Worm (Caenorhabditis elegans): ENCODE results near the gene F36A4.5.

F36A4.5 gene

DNA sequence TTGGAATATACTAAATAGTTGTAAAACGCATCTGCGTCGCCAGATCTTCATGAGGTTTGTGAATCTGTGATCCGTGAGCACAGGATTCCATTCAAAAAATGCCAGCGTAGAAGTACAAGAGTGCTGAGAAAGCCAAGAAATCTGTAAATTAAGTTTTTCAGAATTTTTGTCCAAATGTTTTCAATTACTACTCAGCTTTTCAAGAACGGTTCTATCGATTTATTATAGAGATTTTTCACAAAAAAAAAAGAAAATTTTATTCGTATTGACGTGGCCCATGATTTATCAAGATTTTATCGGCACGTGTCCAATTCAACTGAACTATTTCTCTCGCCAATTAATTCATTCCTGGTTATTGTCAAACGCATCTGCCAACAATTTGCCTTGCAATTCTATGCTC is 4.0 kb downstream of the F36A4.5 start, which contains the start of gene F36A4.3:
Gene F36A4.3, plus strand, starts transcription at position 301 of the 400 bp plus-strand sequence.
- TF ChIP-seq unc-39 (tag; optimal IDR thresholded peaks at IDR 0.05), result no peak
- TF ChIP-seq nhr-6 (tag; optimal IDR thresholded peaks at IDR 0.05), result no peak
- no peak for TF ChIP-seq lin-11 (tag; optimal IDR thresholded peaks at IDR 0.05)
- no peak for TF ChIP-seq ama-1 (optimal IDR thresholded peaks at IDR 0.05)
- TF ChIP-seq C34F6.9 (tag; optimal IDR thresholded peaks at IDR 0.05), result no peak
- no peak for TF ChIP-seq mbf-1 (tag; optimal IDR thresholded peaks at IDR 0.05)
- TF ChIP-seq skn-1 (tag; optimal IDR thresholded peaks at IDR 0.05), result no peak
- TF ChIP-seq snpc-4 (tag; optimal IDR thresholded peaks at IDR 0.05), result no peak
- no peak for TF ChIP-seq nhr-11 (tag; optimal IDR thresholded peaks at IDR 0.05)
- TF ChIP-seq peb-1 (tag; optimal IDR thresholded peaks at IDR 0.05), result no peak
- TF ChIP-seq lsy-2 (tag; optimal IDR thresholded peaks at IDR 0.05), result no peak
- TF ChIP-seq aly-2 (tag; optimal IDR thresholded peaks at IDR 0.05), result no peak
- no peak for TF ChIP-seq elt-3 (tag; optimal IDR thresholded peaks at IDR 0.05)
- no peak for TF ChIP-seq lin-13 (GFP tag; optimal IDR thresholded peaks at IDR 0.05)
- TF ChIP-seq sem-4 (tag; optimal IDR thresholded peaks at IDR 0.05), result no peak
- TF ChIP-seq nhr-25 (tag; optimal IDR thresholded peaks at IDR 0.05), result no peak

DNA sequence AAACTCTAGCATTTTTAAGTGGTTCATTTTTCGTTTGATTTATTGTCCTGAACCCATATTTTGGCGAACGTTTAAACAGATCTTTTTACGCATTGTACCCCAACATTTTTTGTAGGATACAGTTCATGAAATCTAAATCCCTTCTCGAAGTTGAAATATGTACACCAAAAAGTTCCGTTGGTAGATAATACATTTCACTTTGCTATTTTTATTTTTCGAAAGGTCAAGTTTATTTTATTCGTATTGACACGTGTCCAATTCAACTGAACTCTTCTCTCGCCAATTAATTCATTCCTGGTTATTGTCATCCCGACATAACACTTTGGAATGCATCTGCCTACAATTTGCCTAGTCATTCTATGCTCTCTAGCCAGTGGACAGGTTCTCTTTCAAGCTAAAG is 5.6 kb downstream of the F36A4.5 start, which contains the start of gene F36A4.2:
Gene F36A4.2, plus strand, starts transcription at position 301 of the 400 bp plus-strand sequence.
- TF ChIP-seq zag-1 (tag; optimal IDR thresholded peaks at IDR 0.05) (no peak), nhr-23 (tag; optimal IDR thresholded peaks at IDR 0.05) (no peak), ztf-11 (tag; optimal IDR thresholded peaks at IDR 0.05) (no peak), nhr-129 (tag; optimal IDR thresholded peaks at IDR 0.05) (no peak), mdl-1 (tag; optimal IDR thresholded peaks at IDR 0.05) (no peak), lin-39 (tag; optimal IDR thresholded peaks at IDR 0.05) (no peak), nhr-10 (tag; optimal IDR thresholded peaks at IDR 0.05) (no peak), lin-13 (GFP tag; optimal IDR thresholded peaks at IDR 0.05) (no peak), dmd-4 (tag; optimal IDR thresholded peaks at IDR 0.05) (no peak), F13H6.1 (tag; optimal IDR thresholded peaks at IDR 0.05) (no peak), aly-2 (tag; optimal IDR thresholded peaks at IDR 0.05) (no peak), fos-1 (tag; optimal IDR thresholded peaks at IDR 0.05) (no peak), nhr-12 (tag; optimal IDR thresholded peaks at IDR 0.05) (no peak), nhr-77 (tag; optimal IDR thresholded peaks at IDR 0.05) (no peak), unc-62 (GFP tag; optimal IDR thresholded peaks at IDR 0.05) (no peak), C34F6.9 (tag; optimal IDR thresholded peaks at IDR 0.05) (no peak), elt-3 (tag; optimal IDR thresholded peaks at IDR 0.05) (no peak), Y55F3AM.14 (GFP tag; optimal IDR thresholded peaks at IDR 0.05) (no peak), egl-27 (tag; optimal IDR thresholded peaks at IDR 0.05) (no peak)

DNA sequence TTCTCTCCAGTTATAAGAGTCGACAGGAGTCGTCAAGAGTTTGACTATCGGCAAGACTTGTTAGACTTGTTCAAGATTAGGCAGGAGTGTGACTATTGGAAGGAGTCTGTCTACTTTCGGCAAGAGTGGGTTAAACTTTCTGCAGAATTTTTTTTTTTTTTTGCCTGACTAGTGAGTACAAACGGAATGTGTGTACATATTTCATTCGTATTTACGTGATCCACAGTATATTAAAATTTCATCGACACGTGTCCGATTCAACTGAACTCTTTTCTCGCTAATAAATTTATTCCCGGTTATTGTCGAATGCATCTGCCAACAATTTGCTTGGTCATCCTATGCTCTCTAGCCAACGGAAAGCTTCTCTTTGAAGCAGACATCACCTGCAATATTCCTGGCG is 6.8 kb downstream of the F36A4.5 start, which contains the start of gene F36A4.1:
Gene F36A4.1, plus strand, starts transcription at position 301 of the 400 bp plus-strand sequence.
- TF ChIP-seq egl-27 (tag; optimal IDR thresholded peaks at IDR 0.05) (no peak), dmd-4 (tag; optimal IDR thresholded peaks at IDR 0.05) (no peak), mab-5 (tag; optimal IDR thresholded peaks at IDR 0.05) (no peak), crh-2 (tag; optimal IDR thresholded peaks at IDR 0.05) (no peak), ceh-16 (tag; optimal IDR thresholded peaks at IDR 0.05) (no peak), lin-11 (tag; optimal IDR thresholded peaks at IDR 0.05) (no peak), nhr-129 (tag; optimal IDR thresholded peaks at IDR 0.05) (no peak), C34F6.9 (tag; optimal IDR thresholded peaks at IDR 0.05) (no peak), lin-39 (tag; optimal IDR thresholded peaks at IDR 0.05) (no peak), zag-1 (tag; optimal IDR thresholded peaks at IDR 0.05) (no peak), aly-2 (tag; optimal IDR thresholded peaks at IDR 0.05) (no peak), gmeb-1 (tag; optimal IDR thresholded peaks at IDR 0.05) (no peak), lin-13 (GFP tag; optimal IDR thresholded peaks at IDR 0.05) (no peak), unc-39 (tag; optimal IDR thresholded peaks at IDR 0.05) (no peak), F13H6.1 (tag; optimal IDR thresholded peaks at IDR 0.05) (no peak), nhr-25 (tag; optimal IDR thresholded peaks at IDR 0.05) (no peak), nhr-23 (tag; optimal IDR thresholded peaks at IDR 0.05) (no peak), alr-1 (tag; optimal IDR thresholded peaks at IDR 0.05) (no peak), ZK546.5 (tag; optimal IDR thresholded peaks at IDR 0.05) (no peak), blmp-1 (tag; optimal IDR thresholded peaks at IDR 0.05; ENCODE audit: insufficient read depth) (no peak)

DNA sequence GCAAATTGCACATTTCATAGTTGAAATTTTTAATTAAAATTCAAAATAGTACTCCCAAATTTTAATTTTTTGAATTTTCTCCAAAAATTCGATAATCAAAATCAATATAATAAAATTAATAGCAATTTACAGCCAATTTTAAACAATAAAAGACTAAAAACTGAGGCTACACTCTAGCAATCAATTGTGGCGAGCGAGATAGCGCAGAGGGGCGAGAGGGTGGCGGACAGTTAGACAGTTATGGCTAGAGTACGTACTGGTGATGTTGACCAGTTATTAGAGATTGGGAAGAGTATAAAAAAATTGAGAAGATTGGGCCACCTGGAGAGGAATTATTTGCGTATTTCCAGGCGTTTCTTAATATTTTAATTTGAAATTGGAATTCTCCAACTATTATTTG is 12.4 kb downstream of the F36A4.5 start, which contains the start of gene nhr-78:
Gene nhr-78, minus strand, starts transcription at position 182 of the 400 bp plus-strand sequence.
- peak; percentile 40 for TF ChIP-seq gmeb-1 (tag; optimal IDR thresholded peaks at IDR 0.05)
- no peak for TF ChIP-seq ceh-82 (tag; optimal IDR thresholded peaks at IDR 0.05)
- peak; percentile 14 for TF ChIP-seq C34F6.9 (tag; optimal IDR thresholded peaks at IDR 0.05)
- peak; percentile 37 for TF ChIP-seq F13H6.1 (tag; optimal IDR thresholded peaks at IDR 0.05)
- peak; percentile 15 for TF ChIP-seq sma-3 (GFP tag; optimal IDR thresholded peaks at IDR 0.05)
- no peak for TF ChIP-seq nhr-10 (tag; optimal IDR thresholded peaks at IDR 0.05)
- TF ChIP-seq zag-1 (tag; optimal IDR thresholded peaks at IDR 0.05), result no peak
- TF ChIP-seq sma-9 (GFP tag; optimal IDR thresholded peaks at IDR 0.05), result peak; percentile 5
- TF ChIP-seq sma-9 (tag; optimal IDR thresholded peaks at IDR 0.05), result no peak
- no peak for TF ChIP-seq aly-2 (tag; optimal IDR thresholded peaks at IDR 0.05)
- TF ChIP-seq nhr-11 (tag; optimal IDR thresholded peaks at IDR 0.05), result no peak
